Worm (Caenorhabditis elegans) whole organism, L1 larva: ENCODE data around the gene natc-2.

ENCODE experiments used
- ama-1 ChIP-seq: fragments of 150-350 bp; optimal IDR thresholded peaks from 2 replicates; lab custom pipeline; 2014
- efl-1 ChIP-seq, 4 experiments: fragments of 150-350 bp; optimal IDR thresholded peaks in 3 of 4; peaks in 1 of 4; 1 replicate in 1 of 4; 2 replicates in 3 of 4; lab custom pipeline; 2014; ENCODE audit warnings: missing biosample characterization in 2 of 4, missing genetic modification characterization in 2 of 4, missing genetic modification reagents in 2 of 4
- elt-3 ChIP-seq, 6 experiments: fragments of 150-350 bp in 1 of 6; sonication (generic microtip); optimal IDR thresholded peaks; 2 replicates each; lab custom pipeline; 2017 to 2018; ENCODE audit warnings: missing biosample characterization in 6 of 6, missing genetic modification characterization in 6 of 6, inconsistent platforms in 1 of 6
- ets-5 ChIP-seq: fragments of 200-800 bp; sonication (Bioruptor generic); IDR thresholded peaks from 2 replicates; pipeline ENCODE4 v1.3.6; 2022; ENCODE audit warnings: missing genetic modification characterization, missing compliant biosample characterization
- irx-1 ChIP-seq: sonication (generic microtip); optimal IDR thresholded peaks from 2 replicates; lab custom pipeline; 2016; ENCODE audit warnings: missing genetic modification characterization, missing compliant biosample characterization
- lin-39 ChIP-seq: fragments of 150-350 bp; optimal IDR thresholded peaks from 2 replicates; lab custom pipeline; 2014; ENCODE audit warnings: missing biosample characterization, missing genetic modification reagents, missing genetic modification characterization
- sptf-1 ChIP-seq: fragments of 150-350 bp; optimal IDR thresholded peaks from 2 replicates; lab custom pipeline; 2014; ENCODE audit warnings: missing biosample characterization, missing genetic modification characterization

DNA sequence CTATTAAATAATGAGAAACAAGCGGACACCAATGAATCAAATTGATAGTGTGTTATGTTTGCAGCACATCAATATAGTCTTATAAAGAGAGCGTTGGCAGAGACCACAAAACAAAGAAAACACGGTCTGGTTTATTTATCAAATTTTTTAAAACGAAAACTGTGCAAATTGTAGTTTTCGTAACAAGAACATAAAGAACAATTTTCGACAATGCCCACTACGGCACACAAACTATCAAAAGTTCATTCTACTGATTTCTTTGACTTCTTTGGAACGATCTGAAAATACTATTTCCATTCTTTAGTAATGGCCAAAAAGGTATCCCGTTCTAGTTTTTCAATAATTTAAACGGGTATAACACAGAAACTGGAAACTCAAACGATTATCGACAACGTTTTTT is 36.8 kb upstream of the natc-2 start, which contains the start of gene cest-35.2:
- no peak for TF ChIP-seq ets-5 (GFP tag; lab: Robert Waterston, UW)
- TF ChIP-seq efl-1 (optimal IDR thresholded peaks at IDR 0.05; lab: Kevin White, UChicago) = no peak
- no peak for TF ChIP-seq efl-1 (GFP tag; optimal IDR thresholded peaks at IDR 0.05 in 1 of 2; lab: Kevin White, UChicago)
- no peak for TF ChIP-seq ama-1 (lab: Kevin White, UChicago)
- TF ChIP-seq lin-39 = no peak
- no peak for TF ChIP-seq elt-3 (tag; optimal IDR thresholded peaks at IDR 0.05; lab: Kevin White, UChicago)
- TF ChIP-seq sptf-1 (tag; lab: Kevin White, UChicago) = no peak
- no peak for TF ChIP-seq irx-1 (tag; lab: Kevin White, UChicago)
